Fruit fly (Drosophila melanogaster) whole organism, embryonic: ENCODE measurements around the gene Nepl3.

Experiments
- Lpt ChIP-seq: fragments of >200 bp; optimal IDR thresholded peaks from 2 replicates; lab custom pipeline; 2018; ENCODE audit warnings: missing biosample characterization, missing genetic modification characterization
- Mad ChIP-seq: fragments of 200-800 bp; sonication (Bioruptor generic); optimal IDR thresholded peaks from 2 replicates; lab custom pipeline; 2016; ENCODE audit warnings: missing biosample characterization, missing genetic modification characterization
- Mes4 ChIP-seq: fragments of 200-800 bp; sonication (Bioruptor generic); optimal IDR thresholded peaks from 2 replicates; lab custom pipeline; 2016; ENCODE audit warnings: missing biosample characterization, missing genetic modification characterization
- NC2α ChIP-seq: fragments of 200-800 bp; sonication (Bioruptor generic); optimal IDR thresholded peaks from 2 replicates; lab custom pipeline; 2016; ENCODE audit warnings: missing biosample characterization, missing genetic modification characterization
- aop ChIP-seq: fragments of 200-800 bp; sonication (Bioruptor generic); IDR thresholded peaks from 2 replicates; pipeline ENCODE4 v1.3.6; 2022; ENCODE audit warnings: missing biosample characterization, missing genetic modification characterization
- peb ChIP-seq: fragments of 200-800 bp; sonication (Bioruptor generic); IDR thresholded peaks from 2 replicates; pipeline ENCODE4 v1.3.6; 2022; ENCODE audit warnings: missing biosample characterization, missing genetic modification characterization

dm6 chr2L:5054953-5055352 is 3.1 kb downstream of the Nepl3 start, which contains the start of the genes CG14036 and His3.3A:
- no peak for TF ChIP-seq aop (GFP tag; lab: Robert Waterston, UW)
- TF ChIP-seq Lpt: no peak
- no peak for TF ChIP-seq Mes4 (GFP tag; lab: Kevin White, UChicago)
- no peak for TF ChIP-seq NC2α (GFP tag; lab: Kevin White, UChicago)
- TF ChIP-seq peb (GFP tag; lab: Robert Waterston, UW): no peak
- TF ChIP-seq Mad (GFP tag; lab: Kevin White, UChicago): no peak
